Worm (Caenorhabditis elegans) whole organism, late embryonic: Measurements from ENCODE around the gene deg-1.

Source experiments
- C08G9.2 ChIP-seq: sonication (generic microtip); optimal IDR thresholded peaks from 2 replicates; lab custom pipeline; 2016; ENCODE audit warnings: mild to moderate bottlenecking, missing genetic modification characterization, moderate library complexity, missing compliant biosample characterization
- F13H6.1 ChIP-seq: sonication (generic microtip); optimal IDR thresholded peaks from 2 replicates; lab custom pipeline; 2016; ENCODE audit warnings: missing genetic modification characterization, missing compliant biosample characterization
- K02D7.2 ChIP-seq: sonication (generic microtip); optimal IDR thresholded peaks from 2 replicates; lab custom pipeline; 2017; ENCODE audit warnings: mild to moderate bottlenecking, missing genetic modification characterization, missing compliant biosample characterization
- ahr-1 ChIP-seq: sonication (generic microtip); optimal IDR thresholded peaks from 2 replicates; lab custom pipeline; 2016; ENCODE audit warnings: missing genetic modification characterization, missing compliant biosample characterization
- ama-1 ChIP-seq: fragments of 150-350 bp; optimal IDR thresholded peaks from 2 replicates; lab custom pipeline; 2014
- ceh-14 ChIP-seq: sonication (generic microtip); optimal IDR thresholded peaks from 2 replicates; lab custom pipeline; 2016; ENCODE audit warnings: missing genotype, missing genetic modification characterization, missing compliant biosample characterization
- ceh-30 ChIP-seq: fragments of 150-350 bp; optimal IDR thresholded peaks from 2 replicates; lab custom pipeline; 2014; ENCODE audit warnings: missing biosample characterization, missing genetic modification characterization
- ceh-48 ChIP-seq: sonication (generic microtip); optimal IDR thresholded peaks from 2 replicates; lab custom pipeline; 2016; ENCODE audit warnings: missing genetic modification characterization, inconsistent platforms, missing compliant biosample characterization
- ceh-6 ChIP-seq: fragments of 200-800 bp; sonication (Bioruptor generic); optimal IDR thresholded peaks from 2 replicates; lab custom pipeline; 2018; ENCODE audit warnings: mild to moderate bottlenecking, missing genetic modification characterization, missing compliant biosample characterization
- dve-1 ChIP-seq: sonication (generic microtip); optimal IDR thresholded peaks from 2 replicates; lab custom pipeline; 2017; ENCODE audit warnings: antibody characterized with exemption, mild to moderate bottlenecking, missing genetic modification characterization, missing compliant biosample characterization
- elt-2 ChIP-seq: sonication (generic microtip); optimal IDR thresholded peaks from 2 replicates; lab custom pipeline; 2016; ENCODE audit warnings: missing genetic modification reagents, missing genetic modification characterization, missing compliant biosample characterization
- ets-4 ChIP-seq: sonication (generic microtip); optimal IDR thresholded peaks from 2 replicates; lab custom pipeline; 2016; ENCODE audit warnings: missing genetic modification characterization, missing compliant biosample characterization
- fax-1 ChIP-seq: sonication (generic microtip); optimal IDR thresholded peaks from 2 replicates; lab custom pipeline; 2016; ENCODE audit warnings: missing genotype, missing genetic modification characterization, missing compliant biosample characterization
- gmeb-2 ChIP-seq: sonication (generic microtip); optimal IDR thresholded peaks from 2 replicates; lab custom pipeline; 2016; ENCODE audit warnings: missing genetic modification characterization, inconsistent platforms, missing compliant biosample characterization
- hlh-15 ChIP-seq: sonication (generic microtip); optimal IDR thresholded peaks from 2 replicates; lab custom pipeline; 2016; ENCODE audit warnings: missing genetic modification characterization, missing compliant biosample characterization
- hlh-30 ChIP-seq: sonication (generic microtip); optimal IDR thresholded peaks from 2 replicates; lab custom pipeline; 2017; ENCODE audit warnings: antibody characterized with exemption, missing genetic modification characterization, missing compliant biosample characterization; ENCODE audit not compliant: insufficient read depth
- lim-6 ChIP-seq: sonication (generic microtip); optimal IDR thresholded peaks from 2 replicates; lab custom pipeline; 2016; ENCODE audit warnings: missing genetic modification characterization, missing compliant biosample characterization
- lin-11 ChIP-seq: fragments of 200-800 bp; sonication (Bioruptor generic); optimal IDR thresholded peaks from 2 replicates; lab custom pipeline; 2018; ENCODE audit warnings: mild to moderate bottlenecking, missing genetic modification characterization, missing compliant biosample characterization
- madf-2 ChIP-seq: sonication (generic microtip); optimal IDR thresholded peaks from 2 replicates; lab custom pipeline; 2017; ENCODE audit warnings: missing genetic modification characterization, missing compliant biosample characterization
- nfya-1 ChIP-seq: sonication (generic microtip); optimal IDR thresholded peaks from 2 replicates; lab custom pipeline; 2017; ENCODE audit warnings: missing genetic modification characterization, mild to moderate bottlenecking, missing compliant biosample characterization, antibody characterized with exemption, moderate library complexity
- nhr-232 ChIP-seq: sonication (generic microtip); optimal IDR thresholded peaks from 2 replicates; lab custom pipeline; 2016; ENCODE audit warnings: missing genetic modification characterization, missing compliant biosample characterization
- odd-2 ChIP-seq: sonication (generic microtip); optimal IDR thresholded peaks from 2 replicates; lab custom pipeline; 2017; ENCODE audit warnings: antibody characterized with exemption, mild to moderate bottlenecking, missing genetic modification characterization, missing compliant biosample characterization
- pat-9 ChIP-seq: fragments of 200-800 bp; sonication (Bioruptor generic); optimal IDR thresholded peaks from 2 replicates; lab custom pipeline; 2018; ENCODE audit warnings: mild to moderate bottlenecking, missing genetic modification characterization, moderate library complexity, missing compliant biosample characterization
- pros-1 ChIP-seq: fragments of 150-350 bp; optimal IDR thresholded peaks from 2 replicates; lab custom pipeline; 2014; ENCODE audit warnings: missing biosample characterization, missing genetic modification reagents, missing genetic modification characterization
- ref-2 ChIP-seq: sonication (generic microtip); optimal IDR thresholded peaks from 2 replicates; lab custom pipeline; 2016; ENCODE audit warnings: missing genetic modification characterization, missing compliant biosample characterization
- sdc-2 ChIP-seq: sonication (generic microtip); optimal IDR thresholded peaks from 2 replicates; lab custom pipeline; 2016; ENCODE audit warnings: missing genotype, missing genetic modification characterization, missing compliant biosample characterization
- sox-2 ChIP-seq: fragments of 200-800 bp; sonication (Bioruptor generic); IDR thresholded peaks from 2 replicates; pipeline ENCODE4 v1.3.6; 2022; ENCODE audit warnings: missing genetic modification reagents, missing genetic modification characterization, missing compliant biosample characterization
- syd-9 ChIP-seq: sonication (generic microtip); optimal IDR thresholded peaks from 2 replicates; lab custom pipeline; 2016; ENCODE audit warnings: mild to moderate bottlenecking, missing genetic modification characterization, moderate library complexity, missing compliant biosample characterization
- unc-3 ChIP-seq, 2 experiments: fragments of 200-800 bp in 1 of 2; sonication (Bioruptor generic) in 1 of 2; sonication (generic microtip) in 1 of 2; conservative IDR thresholded peaks in 1 of 2; optimal IDR thresholded peaks in 1 of 2; 2 replicates each; pipeline versions ENCODE4 v1.3.6 to Lab custom; 2016 to 2022; ENCODE audit warnings: missing compliant biosample characterization in 2 of 2, missing genetic modification characterization in 2 of 2, missing genetic modification reagents in 1 of 2
- unc-86 ChIP-seq: sonication (generic microtip); optimal IDR thresholded peaks from 2 replicates; lab custom pipeline; 2016; ENCODE audit warnings: missing genetic modification characterization, missing compliant biosample characterization

Gene deg-1

DNA sequence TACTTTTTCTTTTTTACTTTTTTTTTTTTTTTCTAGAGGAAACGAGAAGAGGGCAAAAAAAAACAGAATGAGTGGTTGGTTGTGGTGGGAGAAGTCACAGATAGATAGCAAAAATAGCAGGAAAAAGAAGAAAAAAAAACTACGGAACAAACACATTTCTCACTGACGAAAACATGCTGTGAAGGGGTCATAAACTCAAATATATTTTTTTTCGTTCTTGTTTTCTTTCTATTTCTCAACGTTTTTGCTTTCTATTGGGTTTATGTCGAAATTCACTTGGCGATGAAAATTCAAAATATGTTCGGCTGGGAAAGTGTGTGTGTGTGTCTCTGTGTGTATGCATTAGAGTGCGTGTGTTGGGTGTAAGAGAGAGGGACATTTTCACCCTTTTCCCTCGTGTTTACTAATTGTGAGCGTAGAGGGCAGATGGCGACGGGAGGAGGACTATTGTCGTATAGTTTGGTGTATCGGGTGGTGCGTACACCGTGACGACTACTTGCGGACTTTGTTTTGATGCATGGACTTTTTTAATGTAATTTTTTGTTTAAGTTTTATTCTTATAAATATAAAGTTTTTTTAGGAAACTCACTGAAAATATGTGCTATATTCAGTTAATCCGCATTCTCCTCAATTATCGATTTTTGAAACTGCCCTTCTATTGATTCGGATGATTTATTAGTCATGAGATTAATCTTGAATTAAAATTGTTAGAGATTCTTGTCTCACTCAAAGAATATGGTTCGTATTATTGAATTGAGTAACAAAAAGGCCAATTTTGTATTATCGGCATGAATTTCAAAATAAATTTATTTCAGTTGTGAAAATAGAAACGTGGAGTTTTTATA lies 56.7 kb downstream of the deg-1 start (continued):
- no peak for TF ChIP-seq unc-3 (GFP tag; conservative IDR thresholded peaks at IDR 0.05; lab: Robert Waterston, UW)
- TF ChIP-seq unc-3 (tag; optimal IDR thresholded peaks at IDR 0.05; lab: Kevin White, UChicago): no peak
- no peak for TF ChIP-seq sox-2 (GFP tag; lab: Robert Waterston, UW)
- no peak for TF ChIP-seq hlh-15 (tag; lab: Kevin White, UChicago)
- peak; percentile 5 for TF ChIP-seq pat-9 (tag; lab: Kevin White, UChicago)
- TF ChIP-seq sdc-2 (tag; lab: Kevin White, UChicago): peak; percentile 5
- peak; percentile 17 for TF ChIP-seq madf-2 (tag; lab: Kevin White, UChicago)
- TF ChIP-seq K02D7.2 (tag; lab: Kevin White, UChicago): no peak
- peak; percentile 68 for TF ChIP-seq nfya-1 (tag; lab: Kevin White, UChicago)
- TF ChIP-seq hlh-30 (tag; lab: Kevin White, UChicago): peak; percentile 62
- no peak for TF ChIP-seq ahr-1 (tag; lab: Kevin White, UChicago)
- TF ChIP-seq ceh-30: peak; percentile 64

- TF ChIP-seq fax-1 (no peak), nhr-232 (no peak), madf-2 (tag; lab: Kevin White, UChicago) (no peak), C08G9.2 (tag; lab: Kevin White, UChicago) (no peak)
- TF ChIP-seq, all 69 proteins: peak for 0
Observed at ce11 chrX:7810991-7811390, 58.1 kb downstream of the deg-1 start.

ce11 chrX:7814747-7815146 lies 61.9 kb downstream of the deg-1 start:
- TF ChIP-seq elt-2 (tag; lab: Kevin White, UChicago) (peak; percentile 50), unc-86 (tag; lab: Kevin White, UChicago) (no peak)

ce11 chrX:7815230-7815629 lies 62.4 kb downstream of the deg-1 start:
- no peak for TF ChIP-seq ceh-30

DNA sequence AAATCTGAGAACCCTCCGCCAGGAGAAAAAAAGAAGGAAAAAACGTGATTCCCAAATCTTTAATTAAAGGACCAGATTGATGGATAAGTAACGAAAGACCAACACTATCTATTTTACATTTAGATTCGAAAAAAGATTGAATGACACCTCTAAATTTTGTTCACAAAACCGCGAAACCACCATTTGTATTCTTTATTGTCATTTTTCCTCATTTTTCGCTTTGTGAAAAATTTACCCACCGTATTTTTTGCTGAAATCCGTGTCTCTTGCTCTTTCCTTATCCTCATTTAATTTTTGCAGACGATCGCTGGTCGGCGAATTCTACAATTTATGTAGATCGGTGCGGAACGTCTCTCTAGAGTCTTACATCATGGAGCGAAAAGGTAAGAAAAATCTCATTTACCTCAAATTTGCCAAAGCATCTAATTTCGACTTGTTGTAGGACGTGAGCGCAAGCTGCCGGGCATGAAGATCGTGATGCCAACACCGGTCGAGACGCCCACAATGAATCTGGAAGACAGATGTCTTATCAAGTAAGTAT lies 63.6 kb downstream of the deg-1 start, which contains the start of the genes sek-1 and R03G5.6:
Gene sek-1, plus strand, starts transcription at position 301 of the 541 bp plus-strand sequence.
Gene R03G5.6, minus strand, starts transcription at position 491 of the 541 bp plus-strand sequence.
- no peak for TF ChIP-seq pros-1 (tag; lab: Kevin White, UChicago)
- TF ChIP-seq ref-2 (tag; lab: Kevin White, UChicago): no peak
- no peak for TF ChIP-seq ceh-14 (tag; lab: Kevin White, UChicago)
- TF ChIP-seq gmeb-2 (tag; lab: Kevin White, UChicago): no peak
- TF ChIP-seq odd-2 (tag; lab: Kevin White, UChicago): no peak
- no peak for TF ChIP-seq ceh-48
- no peak for TF ChIP-seq elt-2 (tag; lab: Kevin White, UChicago)
- TF ChIP-seq lim-6: no peak
- TF ChIP-seq lin-11 (tag; lab: Kevin White, UChicago): no peak
- TF ChIP-seq F13H6.1 (tag; lab: Kevin White, UChicago): no peak
- no peak for TF ChIP-seq syd-9 (tag; lab: Kevin White, UChicago)
- TF ChIP-seq ceh-6 (GFP tag; lab: Kevin White, UChicago): no peak
- TF ChIP-seq dve-1 (tag; lab: Kevin White, UChicago): no peak
- TF ChIP-seq, all 69 proteins: peak for 0

ce11 chrX:7817555-7817954 lies 64.7 kb downstream of the deg-1 start:
- no peak for TF ChIP-seq ets-4
- no peak for TF ChIP-seq ama-1 (lab: Kevin White, UChicago)
- TF ChIP-seq syd-9 (tag; lab: Kevin White, UChicago): no peak
- TF ChIP-seq, all 69 proteins: peak for 0
